Worm (Caenorhabditis elegans): ENCODE measurements around the gene mig-15.

DNA sequence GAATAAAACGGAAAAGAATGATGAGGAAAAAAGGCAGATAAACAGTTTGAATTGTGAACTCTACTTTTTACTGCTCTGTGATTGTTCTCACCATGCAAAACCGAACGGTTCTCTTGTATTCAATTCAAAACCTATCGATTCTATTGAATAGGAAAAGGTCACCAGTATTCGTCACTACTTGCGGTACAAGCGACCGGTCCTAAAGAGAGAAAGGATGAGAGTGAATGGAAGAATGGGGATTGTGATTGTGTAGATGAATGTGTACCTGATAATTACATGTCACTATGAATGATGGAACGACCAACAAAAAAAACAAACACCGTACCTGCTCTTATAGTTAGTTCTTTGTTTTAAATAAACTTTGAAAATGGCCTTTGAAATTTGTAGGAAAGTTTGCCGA, 4.3 kb upstream of the mig-15 start:
- TF ChIP-seq ama-1 (optimal IDR thresholded peaks at IDR 0.05) = no peak
- no peak for TF ChIP-seq gmeb-1 (tag; optimal IDR thresholded peaks at IDR 0.05)
- TF ChIP-seq lin-13 (GFP tag; optimal IDR thresholded peaks at IDR 0.05) = no peak
- no peak for TF ChIP-seq nhr-11 (tag; optimal IDR thresholded peaks at IDR 0.05)
- no peak for TF ChIP-seq skn-1 (tag; optimal IDR thresholded peaks at IDR 0.05)
- no peak for TF ChIP-seq fos-1 (tag; optimal IDR thresholded peaks at IDR 0.05)
- TF ChIP-seq sma-3 (GFP tag; optimal IDR thresholded peaks at IDR 0.05) = no peak
- no peak for TF ChIP-seq R02D3.7 (tag; optimal IDR thresholded peaks at IDR 0.05)
- TF ChIP-seq elt-3 (tag; optimal IDR thresholded peaks at IDR 0.05) = no peak

Measured in whole organism, L2 larva.